Fruit fly (Drosophila melanogaster) whole organism, embryonic: ENCODE results near the gene Cpr78Ca.

ENCODE experiments used
- B-H2 ChIP-seq: fragments of 200-800 bp; sonication (Bioruptor generic); optimal IDR thresholded peaks from 2 replicates; lab custom pipeline; 2018; ENCODE audit warnings: missing biosample characterization, mild to moderate bottlenecking, missing genetic modification characterization
- Bdp1 ChIP-seq: fragments of 200-800 bp; sonication (Bioruptor generic); optimal IDR thresholded peaks from 3 replicates; lab custom pipeline; 2016; ENCODE audit warnings: missing biosample characterization, missing genetic modification characterization
- CG10366 ChIP-seq: fragments of 200-800 bp; sonication (Bioruptor generic); IDR thresholded peaks from 2 replicates; pipeline ENCODE4 v1.3.6; 2022; ENCODE audit warnings: missing biosample characterization, missing genetic modification characterization
- CG12659 ChIP-seq: fragments of 200-800 bp; sonication (Bioruptor generic); optimal IDR thresholded peaks from 3 replicates; lab custom pipeline; 2017; ENCODE audit warnings: mild to moderate bottlenecking, missing biosample characterization, missing genetic modification reagents, missing genetic modification characterization
- CG1529 ChIP-seq: fragments of 200-800 bp; sonication (Bioruptor generic); optimal IDR thresholded peaks from 3 replicates; lab custom pipeline; 2018; ENCODE audit warnings: missing biosample characterization, missing genetic modification characterization
- CG15479 ChIP-seq: fragments of 200-800 bp; sonication (Bioruptor generic); optimal IDR thresholded peaks from 3 replicates; lab custom pipeline; 2019; ENCODE audit warnings: missing biosample characterization, mild to moderate bottlenecking, missing genetic modification characterization, moderate library complexity
- CG15514 ChIP-seq: fragments of 200-800 bp; sonication (Bioruptor generic); optimal IDR thresholded peaks from 3 replicates; lab custom pipeline; 2017; ENCODE audit warnings: missing biosample characterization, missing genetic modification characterization, mild to moderate bottlenecking, moderate library complexity, missing genetic modification reagents
- CG15601 ChIP-seq: fragments of 200-800 bp; sonication (Bioruptor generic); optimal IDR thresholded peaks from 3 replicates; lab custom pipeline; 2019; ENCODE audit warnings: missing biosample characterization, mild to moderate bottlenecking, missing genetic modification characterization, moderate library complexity
- CG16863 ChIP-seq: fragments of 200-800 bp; sonication (Bioruptor generic); optimal IDR thresholded peaks from 3 replicates; lab custom pipeline; 2016; ENCODE audit warnings: missing biosample characterization, missing genetic modification characterization
- CG17186 ChIP-seq: fragments of 200-800 bp; sonication (Bioruptor generic); optimal IDR thresholded peaks from 3 replicates; lab custom pipeline; 2017; ENCODE audit warnings: missing biosample characterization, missing genetic modification reagents, missing genetic modification characterization
- CG2116 ChIP-seq: fragments of 200-800 bp; sonication (Bioruptor generic); optimal IDR thresholded peaks from 3 replicates; lab custom pipeline; 2018; ENCODE audit warnings: missing biosample characterization, mild to moderate bottlenecking, missing genetic modification characterization
- CG2129 ChIP-seq: fragments of 200-800 bp; sonication (Bioruptor generic); IDR thresholded peaks from 2 replicates; pipeline ENCODE4 v1.3.6; 2022; ENCODE audit warnings: missing biosample characterization, missing genetic modification characterization; ENCODE audit not compliant: partially characterized antibody
- CG34422 ChIP-seq: fragments of 200-800 bp; sonication (Bioruptor generic); IDR thresholded peaks from 3 replicates; pipeline ENCODE4 v1.3.6; 2022; ENCODE audit warnings: missing biosample characterization, missing genetic modification characterization
- CG3847 ChIP-seq: fragments of 200-800 bp; sonication (Bioruptor generic); IDR thresholded peaks from 2 replicates; pipeline ENCODE4 v1.3.6; 2022; ENCODE audit warnings: missing biosample characterization, missing genetic modification characterization
- CG3995 ChIP-seq: fragments of 200-800 bp; sonication (Bioruptor generic); optimal IDR thresholded peaks from 3 replicates; lab custom pipeline; 2016; ENCODE audit warnings: missing biosample characterization, missing genetic modification characterization
- CG7786 ChIP-seq: fragments of 200-800 bp; sonication (Bioruptor generic); optimal IDR thresholded peaks from 2 replicates; lab custom pipeline; 2016; ENCODE audit warnings: missing biosample characterization, missing genetic modification characterization
- CG8281 ChIP-seq: fragments of 200-800 bp; sonication (Bioruptor generic); optimal IDR thresholded peaks from 2 replicates; lab custom pipeline; 2018; ENCODE audit warnings: missing biosample characterization, mild to moderate bottlenecking, missing genetic modification characterization, moderate library complexity
- CG9797 ChIP-seq: fragments of 200-800 bp; sonication (Bioruptor generic); optimal IDR thresholded peaks from 3 replicates; lab custom pipeline; 2018; ENCODE audit warnings: missing biosample characterization, mild to moderate bottlenecking, missing genetic modification characterization
- CG9932 ChIP-seq: fragments of 200-800 bp; sonication (Bioruptor generic); IDR thresholded peaks from 2 replicates; pipeline ENCODE4 v1.3.6; 2022; ENCODE audit warnings: missing biosample characterization, missing genetic modification characterization
- Camta ChIP-seq: fragments of 200-800 bp; sonication (Bioruptor generic); optimal IDR thresholded peaks from 2 replicates; lab custom pipeline; 2016; ENCODE audit warnings: missing biosample characterization, missing genetic modification characterization
- CoRest ChIP-seq: fragments of 200-800 bp; sonication (Bioruptor generic); optimal IDR thresholded peaks from 3 replicates; lab custom pipeline; 2018; ENCODE audit warnings: missing biosample characterization, mild to moderate bottlenecking, missing genetic modification characterization, moderate library complexity
- Doc3 ChIP-seq: fragments of 200-800 bp; sonication (Bioruptor generic); IDR thresholded peaks from 3 replicates; pipeline ENCODE4 v1.3.6; 2022; ENCODE audit warnings: missing biosample characterization, missing genetic modification characterization; ENCODE audit not compliant: partially characterized antibody
- Dp ChIP-seq: fragments of 200-800 bp; sonication (Bioruptor generic); optimal IDR thresholded peaks from 2 replicates; lab custom pipeline; 2018; ENCODE audit warnings: missing biosample characterization, mild to moderate bottlenecking, missing genetic modification characterization, moderate library complexity
- Fer2 ChIP-seq: fragments of 200-800 bp; sonication (Bioruptor generic); optimal IDR thresholded peaks from 2 replicates; lab custom pipeline; 2018; ENCODE audit warnings: missing biosample characterization, mild to moderate bottlenecking, missing genetic modification characterization, moderate library complexity
- GATAe ChIP-seq: fragments of 200-800 bp; sonication (Bioruptor generic); conservative IDR thresholded peaks from 2 replicates; pipeline ENCODE4 v1.3.6; 2022; ENCODE audit warnings: missing biosample characterization, missing genetic modification characterization
- Gsc ChIP-seq: fragments of 200-800 bp; sonication (Bioruptor generic); IDR thresholded peaks from 2 replicates; pipeline ENCODE4 v1.3.6; 2022; ENCODE audit warnings: missing biosample characterization, missing genetic modification characterization
- H15 ChIP-seq: fragments of 200-800 bp; sonication (Bioruptor generic); IDR thresholded peaks from 3 replicates; pipeline ENCODE4 v1.3.6; 2022; ENCODE audit warnings: missing biosample characterization, missing genetic modification characterization
- HLH4C ChIP-seq: fragments of 200-800 bp; sonication (Bioruptor generic); IDR thresholded peaks from 3 replicates; pipeline ENCODE4 v1.3.6; 2022; ENCODE audit warnings: missing biosample characterization, missing genetic modification characterization; ENCODE audit not compliant: partially characterized antibody
- MESR4 ChIP-seq: fragments of 200-800 bp; sonication (Bioruptor generic); optimal IDR thresholded peaks from 2 replicates; lab custom pipeline; 2018; ENCODE audit warnings: missing biosample characterization, mild to moderate bottlenecking, missing genetic modification characterization, moderate library complexity
- Side ChIP-seq: fragments of 200-800 bp; sonication (Bioruptor generic); optimal IDR thresholded peaks from 2 replicates; lab custom pipeline; 2016; ENCODE audit warnings: missing biosample characterization, missing genetic modification characterization
- Sry-δ ChIP-seq: fragments of 200-800 bp; sonication (Bioruptor generic); optimal IDR thresholded peaks from 2 replicates; lab custom pipeline; 2016; ENCODE audit warnings: missing biosample characterization, missing genetic modification characterization
- YL-1 ChIP-seq: fragments of 200-800 bp; sonication (Bioruptor generic); optimal IDR thresholded peaks from 3 replicates; lab custom pipeline; 2017; ENCODE audit warnings: missing biosample characterization, mild to moderate bottlenecking, missing genetic modification characterization
- abd-A ChIP-seq: fragments of 200-800 bp; sonication (Bioruptor generic); optimal IDR thresholded peaks from 3 replicates; lab custom pipeline; 2019; ENCODE audit warnings: missing biosample characterization, mild to moderate bottlenecking, missing genetic modification characterization, moderate library complexity
- cad ChIP-seq: fragments of >200 bp; optimal IDR thresholded peaks from 2 replicates; lab custom pipeline; 2017; ENCODE audit warnings: missing biosample characterization, missing genetic modification characterization
- chn ChIP-seq: fragments of 200-800 bp; sonication (Bioruptor generic); optimal IDR thresholded peaks from 2 replicates; lab custom pipeline; 2016; ENCODE audit warnings: missing biosample characterization, missing genetic modification characterization
- da ChIP-seq: fragments of 200-800 bp; sonication (Bioruptor generic); optimal IDR thresholded peaks from 2 replicates; lab custom pipeline; 2016; ENCODE audit warnings: missing biosample characterization, missing genetic modification characterization
- fd3F ChIP-seq: fragments of 200-800 bp; sonication (Bioruptor generic); optimal IDR thresholded peaks from 2 replicates; lab custom pipeline; 2018; ENCODE audit warnings: missing biosample characterization, mild to moderate bottlenecking, missing genetic modification characterization, moderate library complexity
- gce ChIP-seq: fragments of 200-800 bp; sonication (Bioruptor generic); IDR thresholded peaks from 3 replicates; pipeline ENCODE4 v1.3.6; 2022; ENCODE audit warnings: missing biosample characterization, missing genetic modification characterization
- gfzf ChIP-seq: fragments of 200-800 bp; sonication (Bioruptor generic); optimal IDR thresholded peaks from 2 replicates; lab custom pipeline; 2016; ENCODE audit warnings: missing biosample characterization, mild to moderate bottlenecking, missing genetic modification characterization, moderate library complexity
- lilli ChIP-seq: fragments of 200-800 bp; sonication (Bioruptor generic); optimal IDR thresholded peaks from 3 replicates; lab custom pipeline; 2016; ENCODE audit warnings: missing biosample characterization, missing genetic modification characterization
- lov ChIP-seq, 2 experiments: fragments of 200-800 bp in 1 of 2; fragments of >200 bp in 1 of 2; sonication (Bioruptor generic) in 1 of 2; IDR thresholded peaks in 1 of 2; optimal IDR thresholded peaks in 1 of 2; 2 replicates in 1 of 2; 3 replicates in 1 of 2; pipeline versions ENCODE4 v1.3.6 to Lab custom; 2017 to 2022; ENCODE audit warnings: missing biosample characterization in 1 of 2, missing genetic modification characterization in 1 of 2
- maf-S ChIP-seq: fragments of 200-800 bp; sonication (Bioruptor generic); optimal IDR thresholded peaks from 2 replicates; lab custom pipeline; 2016; ENCODE audit warnings: missing biosample characterization, missing genetic modification characterization
- nerfin-2 ChIP-seq: fragments of 200-800 bp; sonication (Bioruptor generic); IDR thresholded peaks from 2 replicates; pipeline ENCODE4 v1.3.6; 2022; ENCODE audit warnings: missing biosample characterization, missing genetic modification characterization; ENCODE audit not compliant: partially characterized antibody
- nmo ChIP-seq: fragments of 200-800 bp; sonication (Bioruptor generic); optimal IDR thresholded peaks from 2 replicates; lab custom pipeline; 2018; ENCODE audit warnings: missing biosample characterization, mild to moderate bottlenecking, missing genetic modification characterization, moderate library complexity
- slbo ChIP-seq: fragments of 200-800 bp; sonication (Bioruptor generic); IDR thresholded peaks from 2 replicates; pipeline ENCODE4 v1.3.6; 2022; ENCODE audit warnings: missing biosample characterization, missing genetic modification characterization
- twi ChIP-seq: fragments of 200-800 bp; optimal IDR thresholded peaks from 2 replicates; lab custom pipeline; 2019; ENCODE audit warnings: missing biosample characterization, mild to moderate bottlenecking, missing genetic modification characterization, moderate library complexity
- unc-4 ChIP-seq: fragments of 200-800 bp; sonication (Bioruptor generic); IDR thresholded peaks from 2 replicates; pipeline ENCODE4 v1.3.6; 2022; ENCODE audit warnings: missing biosample characterization, missing genetic modification characterization; ENCODE audit not compliant: partially characterized antibody
- zfh2 ChIP-seq: fragments of 200-800 bp; sonication (Bioruptor generic); optimal IDR thresholded peaks from 2 replicates; lab custom pipeline; 2016; ENCODE audit warnings: missing biosample characterization, missing genetic modification characterization

Cpr78Ca gene

DNA sequence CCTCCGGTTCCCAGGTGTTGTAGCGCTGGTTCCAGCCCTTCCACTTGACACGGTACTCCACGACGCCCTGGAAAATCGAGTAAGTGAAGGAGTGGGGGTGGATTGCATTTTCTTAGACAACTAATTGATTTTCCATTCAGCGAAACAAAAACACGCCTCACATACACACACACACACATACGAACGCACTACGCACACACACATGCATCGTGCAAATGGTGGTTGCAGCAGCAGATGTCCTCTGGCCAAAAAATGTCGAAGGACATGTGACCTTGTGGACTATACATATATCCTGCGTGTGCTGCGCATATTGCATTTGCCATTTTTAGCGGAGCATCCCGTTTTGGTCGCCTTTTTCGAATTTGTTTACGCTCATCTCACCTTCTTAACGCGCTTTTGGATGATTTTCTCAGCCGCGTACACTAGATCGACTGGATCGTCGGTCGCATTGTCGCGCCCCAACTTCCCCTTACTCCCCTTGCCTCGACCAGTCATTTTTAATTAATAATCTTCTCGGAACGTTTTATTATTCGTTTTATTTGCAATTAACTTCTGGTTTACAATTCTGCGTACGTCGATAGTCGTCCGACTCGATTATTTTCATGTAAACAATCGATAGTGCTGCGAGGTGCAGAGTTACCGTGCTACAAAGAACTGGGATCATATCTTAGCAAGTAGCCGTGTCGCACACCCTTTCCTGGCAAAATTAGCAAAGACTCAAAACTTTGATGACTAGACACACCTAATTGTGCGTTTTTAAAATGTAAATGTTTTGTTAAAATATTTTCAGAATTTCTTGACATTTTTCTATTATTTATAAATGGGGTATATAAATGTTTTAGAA, 25.0 kb upstream of the Cpr78Ca start, which contains the start of gene Pc (continued):
- TF ChIP-seq HLH4C (GFP tag; lab: Robert Waterston, UW) (peak; percentile 86), Fer2 (tag; lab: Kevin White, UChicago) (no peak), CG9932 (GFP tag; lab: Robert Waterston, UW) (peak; percentile 46), CG17186 (GFP tag; lab: Kevin White, UChicago) (peak; percentile 57), Doc3 (peak; percentile 76), MESR4 (GFP tag; lab: Kevin White, UChicago) (peak; percentile 59), CG3995 (GFP tag; lab: Kevin White, UChicago) (peak; percentile 24), CG2116 (peak; percentile 90), Gsc (GFP tag; lab: Robert Waterston, UW) (no peak), CG15514 (GFP tag; lab: Kevin White, UChicago) (peak; percentile 91), zfh2 (GFP tag; lab: Kevin White, UChicago) (peak; percentile 0), CG9797 (peak; percentile 88), Camta (GFP tag; lab: Kevin White, UChicago) (peak; percentile 10), CG7786 (peak; percentile 5), GATAe (GFP tag; lab: Robert Waterston, UW) (no peak), nmo (GFP tag; lab: Kevin White, UChicago) (peak; percentile 67), maf-S (GFP tag; lab: Kevin White, UChicago) (no peak), CG34422 (GFP tag; lab: Robert Waterston, UW) (peak; percentile 51; the same call in 1 of the 3 replicates), CG12659 (peak; percentile 82), lilli (GFP tag; lab: Kevin White, UChicago) (peak; percentile 3), da (GFP tag; lab: Kevin White, UChicago) (peak; percentile 0), CG1529 (GFP tag; lab: Kevin White, UChicago) (no peak), B-H2 (GFP tag; lab: Kevin White, UChicago) (peak; percentile 22), CG3847 (peak; percentile 69), CG15601 (tag; lab: Kevin White, UChicago) (peak; percentile 32), Dp (GFP tag; lab: Kevin White, UChicago) (peak; percentile 66), CG2129 (GFP tag; lab: Robert Waterston, UW) (peak; percentile 60), lov (optimal IDR thresholded peaks at IDR 0.05; lab: Kevin White, UChicago) (no peak), lov (GFP tag; IDR thresholded peaks at IDR 0.05; lab: Robert Waterston, UW) (no peak), CG15479 (peak; percentile 24), YL-1 (GFP tag; lab: Kevin White, UChicago) (peak; percentile 67), Bdp1 (GFP tag; lab: Kevin White, UChicago) (no peak), slbo (GFP tag; lab: Robert Waterston, UW) (peak; percentile 40), CoRest (tag; lab: Kevin White, UChicago) (peak; percentile 53), CG16863 (GFP tag; lab: Kevin White, UChicago) (no peak), Side (GFP tag; lab: Kevin White, UChicago) (no peak), CG8281 (tag; lab: Kevin White, UChicago) (no peak), gce (GFP tag; lab: Robert Waterston, UW) (no peak), Sry-δ (GFP tag; lab: Kevin White, UChicago) (peak; percentile 86), fd3F (no peak), unc-4 (GFP tag; lab: Robert Waterston, UW) (peak; percentile 86), nerfin-2 (GFP tag; lab: Robert Waterston, UW) (peak; percentile 84), CG10366 (GFP tag; lab: Robert Waterston, UW) (no peak), twi (tag; lab: Kevin White, UChicago) (peak; percentile 61), abd-A (tag; lab: Kevin White, UChicago) (peak; percentile 15), cad (GFP tag; lab: Kevin White, UChicago) (peak; percentile 40), H15 (GFP tag; lab: Robert Waterston, UW) (no peak), gfzf (GFP tag; lab: Kevin White, UChicago) (peak; percentile 86), chn (GFP tag; lab: Kevin White, UChicago) (no peak)
